Fruit fly (Drosophila melanogaster) whole organism, embryonic: ENCODE measurements around the gene CG31735.

Experiments
- ATbp ChIP-seq: fragments of 200-800 bp; sonication (Bioruptor generic); optimal IDR thresholded peaks from 2 replicates; lab custom pipeline; 2017; ENCODE audit warnings: missing biosample characterization, mild to moderate bottlenecking, missing genetic modification characterization, missing genetic modification reagents
- Atf6 ChIP-seq: fragments of 200-800 bp; sonication (Bioruptor generic); IDR thresholded peaks from 2 replicates; pipeline ENCODE4 v1.3.6; 2022; ENCODE audit warnings: missing biosample characterization, missing genetic modification characterization
- B-H1 ChIP-seq: fragments of 200-800 bp; sonication (Bioruptor generic); IDR thresholded peaks from 3 replicates; pipeline ENCODE4 v1.3.6; 2022; ENCODE audit warnings: missing biosample characterization, missing genetic modification characterization
- BtbVII ChIP-seq: fragments of 200-800 bp; sonication (Bioruptor generic); optimal IDR thresholded peaks from 3 replicates; lab custom pipeline; 2017; ENCODE audit warnings: missing biosample characterization, mild to moderate bottlenecking, missing genetic modification characterization
- Bteb2 ChIP-seq: fragments of 200-800 bp; sonication (Bioruptor generic); optimal IDR thresholded peaks from 2 replicates; lab custom pipeline; 2016; ENCODE audit warnings: missing biosample characterization, missing genetic modification characterization
- C15 ChIP-seq: fragments of 200-800 bp; sonication (Bioruptor generic); IDR thresholded peaks from 3 replicates; pipeline ENCODE4 v1.3.6; 2022; ENCODE audit warnings: missing biosample characterization, missing genetic modification characterization
- CG10543 ChIP-seq: fragments of 200-800 bp; sonication (Bioruptor generic); optimal IDR thresholded peaks from 3 replicates; lab custom pipeline; 2017; ENCODE audit warnings: missing biosample characterization, mild to moderate bottlenecking, missing genetic modification characterization, moderate library complexity
- CG12104 ChIP-seq: fragments of 200-800 bp; sonication (Bioruptor generic); optimal IDR thresholded peaks from 3 replicates; lab custom pipeline; 2016; ENCODE audit warnings: missing biosample characterization, missing genetic modification characterization
- CG12391 ChIP-seq: fragments of 200-800 bp; sonication (Bioruptor generic); optimal IDR thresholded peaks from 3 replicates; lab custom pipeline; 2018; ENCODE audit warnings: missing biosample characterization, mild to moderate bottlenecking, missing genetic modification characterization, moderate library complexity
- CG12744 ChIP-seq: fragments of 200-800 bp; sonication (Bioruptor generic); optimal IDR thresholded peaks from 2 replicates; lab custom pipeline; 2016; ENCODE audit warnings: missing biosample characterization, missing genetic modification characterization
- CG14667 ChIP-seq: fragments of 200-800 bp; sonication (Bioruptor generic); IDR thresholded peaks from 2 replicates; pipeline ENCODE4 v1.3.6; 2022; ENCODE audit warnings: missing biosample characterization, missing genetic modification characterization
- CG15073 ChIP-seq: fragments of 200-800 bp; sonication (Bioruptor generic); optimal IDR thresholded peaks from 2 replicates; lab custom pipeline; 2016; ENCODE audit warnings: missing biosample characterization, missing genetic modification characterization
- CG16813 ChIP-seq: fragments of 200-800 bp; sonication (Bioruptor generic); IDR thresholded peaks from 3 replicates; pipeline ENCODE4 v1.3.6; 2022; ENCODE audit warnings: missing biosample characterization, missing genetic modification characterization; ENCODE audit not compliant: partially characterized antibody
- CG2712 ChIP-seq: fragments of 200-800 bp; optimal IDR thresholded peaks from 3 replicates; lab custom pipeline; 2019; ENCODE audit warnings: missing biosample characterization, mild to moderate bottlenecking, missing genetic modification characterization, moderate library complexity
- CG31224 ChIP-seq: fragments of 200-800 bp; sonication (Bioruptor generic); IDR thresholded peaks from 2 replicates; pipeline ENCODE4 v1.3.6; 2022; ENCODE audit warnings: missing biosample characterization, missing genetic modification characterization
- CG6813 ChIP-seq: fragments of 200-800 bp; sonication (Bioruptor generic); optimal IDR thresholded peaks from 2 replicates; lab custom pipeline; 2017; ENCODE audit warnings: missing biosample characterization, missing genetic modification characterization, mild to moderate bottlenecking, moderate library complexity, missing genetic modification reagents
- D ChIP-seq, 2 experiments: fragments of 200-800 bp in 1 of 2; fragments of >200 bp in 1 of 2; sonication (Bioruptor generic) in 1 of 2; optimal IDR thresholded peaks; 2 replicates in 1 of 2; 3 replicates in 1 of 2; lab custom pipeline; 2017; ENCODE audit warnings: mild to moderate bottlenecking in 1 of 2, missing biosample characterization in 1 of 2, missing genetic modification characterization in 1 of 2, missing genetic modification reagents in 1 of 2
- D19A ChIP-seq: fragments of 200-800 bp; optimal IDR thresholded peaks from 3 replicates; lab custom pipeline; 2019; ENCODE audit warnings: missing biosample characterization, mild to moderate bottlenecking, missing genetic modification characterization, moderate library complexity
- E2f1 ChIP-seq: fragments of 200-800 bp; sonication (Bioruptor generic); IDR thresholded peaks from 2 replicates; pipeline ENCODE4 v1.3.6; 2022; ENCODE audit warnings: missing biosample characterization, missing genetic modification characterization
- Fer1 ChIP-seq: fragments of 200-800 bp; sonication (Bioruptor generic); optimal IDR thresholded peaks from 2 replicates; lab custom pipeline; 2017; ENCODE audit warnings: missing biosample characterization, mild to moderate bottlenecking, missing genetic modification characterization
- Fer2 ChIP-seq: fragments of 200-800 bp; sonication (Bioruptor generic); optimal IDR thresholded peaks from 2 replicates; lab custom pipeline; 2018; ENCODE audit warnings: missing biosample characterization, mild to moderate bottlenecking, missing genetic modification characterization, moderate library complexity
- Hey ChIP-seq: fragments of 200-800 bp; sonication (Bioruptor generic); optimal IDR thresholded peaks from 3 replicates; lab custom pipeline; 2018; ENCODE audit warnings: missing biosample characterization, mild to moderate bottlenecking, missing genetic modification characterization
- HmgD ChIP-seq: fragments of 200-800 bp; sonication (Bioruptor generic); optimal IDR thresholded peaks from 3 replicates; lab custom pipeline; 2016; ENCODE audit warnings: missing biosample characterization, missing genetic modification characterization
- Hmx ChIP-seq: fragments of 200-800 bp; sonication (Bioruptor generic); optimal IDR thresholded peaks from 2 replicates; lab custom pipeline; 2016; ENCODE audit warnings: missing biosample characterization, missing genetic modification characterization
- MESR4 ChIP-seq: fragments of 200-800 bp; sonication (Bioruptor generic); optimal IDR thresholded peaks from 2 replicates; lab custom pipeline; 2018; ENCODE audit warnings: missing biosample characterization, mild to moderate bottlenecking, missing genetic modification characterization, moderate library complexity
- Mes4 ChIP-seq: fragments of 200-800 bp; sonication (Bioruptor generic); optimal IDR thresholded peaks from 2 replicates; lab custom pipeline; 2016; ENCODE audit warnings: missing biosample characterization, missing genetic modification characterization
- Optix ChIP-seq: fragments of 200-800 bp; sonication (Bioruptor generic); IDR thresholded peaks from 3 replicates; pipeline ENCODE4 v1.3.6; 2022; ENCODE audit warnings: missing biosample characterization, missing genetic modification characterization
- Poxn ChIP-seq: fragments of 200-800 bp; sonication (Bioruptor generic); IDR thresholded peaks from 2 replicates; pipeline ENCODE4 v1.3.6; 2022; ENCODE audit warnings: missing biosample characterization, missing genetic modification characterization
- Ptx1 ChIP-seq: fragments of 200-800 bp; sonication (Bioruptor generic); IDR thresholded peaks from 2 replicates; pipeline ENCODE4 v1.3.6; 2022; ENCODE audit warnings: missing biosample characterization, missing genetic modification characterization
- Xrp1 ChIP-seq: fragments of 200-800 bp; sonication (Bioruptor generic); IDR thresholded peaks from 2 replicates; pipeline ENCODE4 v1.3.6; 2022; ENCODE audit warnings: missing biosample characterization, missing genetic modification characterization
- ase ChIP-seq: fragments of 200-800 bp; sonication (Bioruptor generic); IDR thresholded peaks from 3 replicates; pipeline ENCODE4 v1.3.6; 2022; ENCODE audit warnings: missing biosample characterization, missing genetic modification characterization
- cwo ChIP-seq: fragments of 200-800 bp; sonication (Bioruptor generic); optimal IDR thresholded peaks from 3 replicates; lab custom pipeline; 2017; ENCODE audit warnings: missing biosample characterization, missing genetic modification characterization, mild to moderate bottlenecking, moderate library complexity, missing genetic modification reagents
- emc ChIP-seq: fragments of 200-800 bp; sonication (Bioruptor generic); optimal IDR thresholded peaks from 2 replicates; lab custom pipeline; 2016; ENCODE audit warnings: missing biosample characterization, missing genetic modification characterization
- exex ChIP-seq: fragments of 200-800 bp; sonication (Bioruptor generic); optimal IDR thresholded peaks from 4 replicates; lab custom pipeline; 2018; ENCODE audit warnings: missing biosample characterization, mild to moderate bottlenecking, missing genetic modification characterization, moderate library complexity
- fd102C ChIP-seq: fragments of 200-800 bp; sonication (Bioruptor generic); optimal IDR thresholded peaks from 2 replicates; lab custom pipeline; 2018; ENCODE audit warnings: missing biosample characterization, mild to moderate bottlenecking, missing genetic modification characterization, moderate library complexity
- fd3F ChIP-seq: fragments of 200-800 bp; sonication (Bioruptor generic); optimal IDR thresholded peaks from 2 replicates; lab custom pipeline; 2018; ENCODE audit warnings: missing biosample characterization, mild to moderate bottlenecking, missing genetic modification characterization, moderate library complexity
- fd64A ChIP-seq: fragments of 200-800 bp; sonication (Bioruptor generic); optimal IDR thresholded peaks from 3 replicates; lab custom pipeline; 2018; ENCODE audit warnings: missing biosample characterization, mild to moderate bottlenecking, missing genetic modification characterization
- fru ChIP-seq: fragments of >200 bp; optimal IDR thresholded peaks from 2 replicates; lab custom pipeline; 2017
- klu ChIP-seq: fragments of 200-800 bp; sonication (Bioruptor generic); IDR thresholded peaks from 2 replicates; pipeline ENCODE4 v1.3.6; 2022; ENCODE audit warnings: missing biosample characterization, missing genetic modification characterization
- lab ChIP-seq: fragments of 200-800 bp; sonication (Bioruptor generic); optimal IDR thresholded peaks from 3 replicates; lab custom pipeline; 2017; ENCODE audit warnings: missing biosample characterization, missing genetic modification characterization, mild to moderate bottlenecking, moderate library complexity, missing genetic modification reagents
- lov ChIP-seq, 2 experiments: fragments of 200-800 bp in 1 of 2; fragments of >200 bp in 1 of 2; sonication (Bioruptor generic) in 1 of 2; IDR thresholded peaks in 1 of 2; optimal IDR thresholded peaks in 1 of 2; 2 replicates in 1 of 2; 3 replicates in 1 of 2; pipeline versions ENCODE4 v1.3.6 to Lab custom; 2017 to 2022; ENCODE audit warnings: missing biosample characterization in 1 of 2, missing genetic modification characterization in 1 of 2
- mld ChIP-seq: fragments of 200-800 bp; sonication (Bioruptor generic); IDR thresholded peaks from 3 replicates; pipeline ENCODE4 v1.3.6; 2022; ENCODE audit warnings: missing biosample characterization, missing genetic modification characterization; ENCODE audit not compliant: partially characterized antibody
- ranshi ChIP-seq: fragments of 200-800 bp; sonication (Bioruptor generic); IDR thresholded peaks from 2 replicates; pipeline ENCODE4 v1.3.6; 2022; ENCODE audit warnings: missing biosample characterization, missing genetic modification characterization
- slou ChIP-seq: fragments of 200-800 bp; sonication (Bioruptor generic); optimal IDR thresholded peaks from 3 replicates; lab custom pipeline; 2016; ENCODE audit warnings: missing biosample characterization, missing genetic modification characterization
- ssp ChIP-seq: fragments of 200-800 bp; sonication (Bioruptor generic); IDR thresholded peaks from 2 replicates; pipeline ENCODE4 v1.3.6; 2022; ENCODE audit warnings: missing biosample characterization, missing genetic modification characterization
- tio ChIP-seq: fragments of 200-800 bp; sonication (Bioruptor generic); optimal IDR thresholded peaks from 2 replicates; lab custom pipeline; 2017; ENCODE audit warnings: missing biosample characterization, missing genetic modification characterization, inconsistent platforms
- yki ChIP-seq: fragments of >200 bp; optimal IDR thresholded peaks from 3 replicates; lab custom pipeline; 2018
- zen ChIP-seq: fragments of 200-800 bp; sonication (Bioruptor generic); optimal IDR thresholded peaks from 3 replicates; lab custom pipeline; 2018; ENCODE audit warnings: missing biosample characterization, mild to moderate bottlenecking, missing genetic modification characterization, moderate library complexity

Gene CG31735

DNA sequence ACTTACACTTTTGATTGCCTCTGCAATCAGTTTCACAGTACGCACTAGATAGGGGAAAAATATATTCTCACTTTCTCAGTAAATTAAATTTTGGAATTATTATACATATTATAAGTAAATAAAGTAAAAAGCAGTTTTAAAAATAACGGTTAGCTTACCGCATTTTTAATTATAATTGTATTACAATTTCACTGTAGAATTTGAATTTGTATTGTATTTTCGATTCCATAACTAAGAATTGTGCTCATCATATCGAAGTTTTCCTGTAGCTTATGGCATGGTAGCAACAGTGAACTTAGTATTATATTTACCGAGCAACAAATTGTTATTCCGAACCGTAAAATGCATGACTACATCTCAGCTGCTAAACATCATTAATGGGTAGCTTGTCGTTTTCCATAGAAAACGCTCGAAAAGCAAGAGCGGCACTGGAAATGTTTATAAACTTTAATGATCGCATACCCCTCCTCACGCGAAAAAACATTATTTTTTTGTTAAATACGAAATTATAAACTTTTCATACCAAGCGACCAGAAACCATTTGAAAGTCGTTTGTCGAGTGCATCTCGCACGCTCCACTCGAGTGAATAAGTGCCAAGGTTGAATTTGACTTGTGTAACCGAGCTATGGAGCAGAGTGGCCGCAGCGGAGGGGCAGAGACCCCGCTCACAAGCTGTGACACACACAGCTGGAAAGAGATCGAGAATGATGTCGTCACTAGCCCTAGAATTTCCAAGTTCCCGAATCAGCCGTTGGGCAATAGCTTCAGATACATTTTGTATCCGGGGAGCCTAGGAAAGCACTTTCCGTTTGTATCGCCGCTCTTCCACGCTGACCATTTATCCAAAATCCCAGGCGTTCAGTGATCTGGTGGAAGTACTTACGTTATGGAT lies 17.0 kb downstream of the CG31735 start (continued):
- TF ChIP-seq ase (GFP tag; lab: Robert Waterston, UW): peak; percentile 80
- TF ChIP-seq fru (lab: Kevin White, UChicago): no peak
- no peak for TF ChIP-seq HmgD
- TF ChIP-seq exex: peak; percentile 81
- TF ChIP-seq Fer2 (tag; lab: Kevin White, UChicago): peak; percentile 93
- TF ChIP-seq CG31224 (GFP tag; lab: Robert Waterston, UW): peak; percentile 94
- TF ChIP-seq mld (GFP tag; lab: Robert Waterston, UW): no peak
- TF ChIP-seq Mes4: no peak
- TF ChIP-seq CG12104 (GFP tag; lab: Kevin White, UChicago): peak; percentile 88
- peak; percentile 93 for TF ChIP-seq Fer1 (GFP tag; lab: Kevin White, UChicago)
- TF ChIP-seq CG16813 (GFP tag; lab: Robert Waterston, UW): no peak
- TF ChIP-seq ranshi (GFP tag; lab: Robert Waterston, UW): peak; percentile 89
- TF ChIP-seq Ptx1 (GFP tag; lab: Robert Waterston, UW): peak; percentile 96
- TF ChIP-seq B-H1 (GFP tag; lab: Robert Waterston, UW): peak; percentile 71
- TF ChIP-seq emc: peak; percentile 0
- peak; percentile 95 for TF ChIP-seq CG12391 (tag; lab: Kevin White, UChicago)
- no peak for TF ChIP-seq Optix (GFP tag; lab: Robert Waterston, UW)
- peak; percentile 78 for TF ChIP-seq zen (tag; lab: Kevin White, UChicago)
- peak; percentile 78 for TF ChIP-seq CG10543 (GFP tag; lab: Kevin White, UChicago)
- TF ChIP-seq D (optimal IDR thresholded peaks at IDR 0.05; lab: Kevin White, UChicago): no peak
- peak; percentile 86 for TF ChIP-seq D (GFP tag; optimal IDR thresholded peaks at IDR 0.05; lab: Kevin White, UChicago)
- TF ChIP-seq Atf6: peak; percentile 92
- no peak for TF ChIP-seq fd64A (GFP tag; lab: Kevin White, UChicago)
- no peak for TF ChIP-seq Hey
- peak; percentile 87 for TF ChIP-seq klu (GFP tag; lab: Robert Waterston, UW)
- peak; percentile 96 for TF ChIP-seq CG2712 (tag; lab: Kevin White, UChicago)
- TF ChIP-seq CG14667 (GFP tag; lab: Robert Waterston, UW): peak; percentile 82
- peak; percentile 83 for TF ChIP-seq ssp (GFP tag; lab: Robert Waterston, UW)
- TF ChIP-seq fd102C (GFP tag; lab: Kevin White, UChicago): no peak
- TF ChIP-seq MESR4 (GFP tag; lab: Kevin White, UChicago): no peak
- TF ChIP-seq CG12744: no peak
- peak; percentile 92 for TF ChIP-seq Xrp1 (GFP tag; lab: Robert Waterston, UW)
- peak; percentile 96 for TF ChIP-seq fd3F (GFP tag; lab: Kevin White, UChicago)
- peak; percentile 47 for TF ChIP-seq CG6813
- TF ChIP-seq CG15073 (GFP tag; lab: Kevin White, UChicago): peak; percentile 8
- no peak for TF ChIP-seq yki
- TF ChIP-seq E2f1 (GFP tag; lab: Robert Waterston, UW): peak; percentile 92
- TF ChIP-seq Bteb2: peak; percentile 54
- peak; percentile 89 for TF ChIP-seq D19A (tag; lab: Kevin White, UChicago)
- TF ChIP-seq lab (GFP tag; lab: Kevin White, UChicago): peak; percentile 87
- peak; percentile 72 for TF ChIP-seq Poxn
- TF ChIP-seq cwo (GFP tag; lab: Kevin White, UChicago): peak; percentile 57
- no peak for TF ChIP-seq Hmx (GFP tag; lab: Kevin White, UChicago)
- TF ChIP-seq lov (optimal IDR thresholded peaks at IDR 0.05; lab: Kevin White, UChicago): no peak
- TF ChIP-seq lov (GFP tag; IDR thresholded peaks at IDR 0.05; lab: Robert Waterston, UW): peak; percentile 62; the same call in 1 of the 3 replicates
- TF ChIP-seq ATbp (GFP tag; lab: Kevin White, UChicago): peak; percentile 88
- TF ChIP-seq slou (GFP tag; lab: Kevin White, UChicago): peak; percentile 78
- peak; percentile 88 for TF ChIP-seq tio
- peak; percentile 61; the same call in 1 of the 3 replicates for TF ChIP-seq C15
- peak; percentile 87 for TF ChIP-seq BtbVII (GFP tag; lab: Kevin White, UChicago)
